Worm (Caenorhabditis elegans) whole organism, L2 larva: Measurements from ENCODE around the gene epi-1.
"Not testable (repeated sequence)": the region's sequence is repeated elsewhere in the genome, so short reads cannot be mapped to it uniquely, and the experiment has no call there.

Experiments
- C34F6.9 ChIP-seq: fragments of 150-350 bp; optimal IDR thresholded peaks from 2 replicates; lab custom pipeline; 2014; ENCODE audit warnings: missing biosample characterization, missing genetic modification characterization
- R02D3.7 ChIP-seq: fragments of 150-350 bp; optimal IDR thresholded peaks from 2 replicates; lab custom pipeline; 2014; ENCODE audit warnings: missing biosample characterization, missing genetic modification characterization
- ZK546.5 ChIP-seq: sonication (generic microtip); optimal IDR thresholded peaks from 2 replicates; lab custom pipeline; 2017; ENCODE audit warnings: missing biosample characterization, missing genetic modification characterization
- alr-1 ChIP-seq: fragments of 150-350 bp; optimal IDR thresholded peaks from 2 replicates; lab custom pipeline; 2014; ENCODE audit warnings: missing biosample characterization, missing genetic modification characterization
- aly-2 ChIP-seq: fragments of 150-350 bp; optimal IDR thresholded peaks from 2 replicates; lab custom pipeline; 2014; ENCODE audit warnings: missing biosample characterization, missing genetic modification characterization
- ama-1 ChIP-seq: fragments of 150-350 bp; optimal IDR thresholded peaks from 2 replicates; lab custom pipeline; 2018; ENCODE audit warnings: inconsistent platforms
- blmp-1 ChIP-seq: sonication (generic microtip); optimal IDR thresholded peaks from 2 replicates; lab custom pipeline; 2017; ENCODE audit warnings: missing genetic modification characterization, mild to moderate bottlenecking, missing compliant biosample characterization, antibody characterized with exemption, moderate library complexity; ENCODE audit not compliant: insufficient read depth
- ceh-16 ChIP-seq: fragments of 150-350 bp; optimal IDR thresholded peaks from 2 replicates; lab custom pipeline; 2014; ENCODE audit warnings: missing biosample characterization, missing genetic modification characterization
- ceh-82 ChIP-seq: fragments of 150-350 bp; optimal IDR thresholded peaks from 2 replicates; lab custom pipeline; 2014; ENCODE audit warnings: missing biosample characterization, missing genetic modification characterization
- dmd-4 ChIP-seq: sonication (generic microtip); optimal IDR thresholded peaks from 2 replicates; lab custom pipeline; 2017; ENCODE audit warnings: missing biosample characterization, missing genetic modification characterization
- egl-27 ChIP-seq: sonication (generic microtip); optimal IDR thresholded peaks from 3 replicates; lab custom pipeline; 2017; ENCODE audit warnings: missing biosample characterization, missing genetic modification reagents, missing genetic modification characterization
- elt-1 ChIP-seq: fragments of 150-350 bp; optimal IDR thresholded peaks from 2 replicates; lab custom pipeline; 2014; ENCODE audit warnings: missing biosample characterization, missing genetic modification characterization
- elt-3 ChIP-seq: sonication (generic microtip); optimal IDR thresholded peaks from 2 replicates; lab custom pipeline; 2017; ENCODE audit warnings: missing biosample characterization, missing genetic modification characterization
- fos-1 ChIP-seq: fragments of 150-350 bp; optimal IDR thresholded peaks from 2 replicates; lab custom pipeline; 2014; ENCODE audit warnings: missing biosample characterization, missing genetic modification characterization
- gmeb-1 ChIP-seq: fragments of 150-350 bp; optimal IDR thresholded peaks from 2 replicates; lab custom pipeline; 2014; ENCODE audit warnings: missing biosample characterization, missing genetic modification characterization
- lin-11 ChIP-seq: fragments of 150-350 bp; sonication (generic microtip); optimal IDR thresholded peaks from 2 replicates; lab custom pipeline; 2014; ENCODE audit warnings: missing biosample characterization, missing genetic modification characterization, inconsistent platforms, mixed read lengths
- lin-13 ChIP-seq: fragments of 150-350 bp; optimal IDR thresholded peaks from 2 replicates; lab custom pipeline; 2014; ENCODE audit warnings: missing biosample characterization, missing genetic modification reagents, missing genetic modification characterization
- lin-39 ChIP-seq: fragments of 150-350 bp; optimal IDR thresholded peaks from 2 replicates; lab custom pipeline; 2014; ENCODE audit warnings: missing biosample characterization, missing genetic modification reagents, missing genetic modification characterization
- mab-5 ChIP-seq: fragments of 150-350 bp; optimal IDR thresholded peaks from 2 replicates; lab custom pipeline; 2014; ENCODE audit warnings: missing biosample characterization, missing genetic modification characterization
- mbf-1 ChIP-seq: sonication (generic microtip); optimal IDR thresholded peaks from 2 replicates; lab custom pipeline; 2017; ENCODE audit warnings: missing biosample characterization, missing genetic modification characterization
- nhr-10 ChIP-seq: sonication (generic microtip); optimal IDR thresholded peaks from 2 replicates; lab custom pipeline; 2017; ENCODE audit warnings: missing biosample characterization, missing genetic modification characterization
- nhr-11 ChIP-seq: fragments of 150-350 bp; optimal IDR thresholded peaks from 2 replicates; lab custom pipeline; 2014; ENCODE audit warnings: missing biosample characterization, missing genetic modification characterization
- nhr-12 ChIP-seq: fragments of 150-350 bp; optimal IDR thresholded peaks from 2 replicates; lab custom pipeline; 2014; ENCODE audit warnings: missing biosample characterization, missing genetic modification characterization
- nhr-21 ChIP-seq: fragments of 150-350 bp; optimal IDR thresholded peaks from 2 replicates; lab custom pipeline; 2014; ENCODE audit warnings: missing biosample characterization, missing genetic modification characterization
- nhr-23 ChIP-seq: fragments of 150-350 bp; optimal IDR thresholded peaks from 2 replicates; lab custom pipeline; 2014; ENCODE audit warnings: missing biosample characterization, missing genetic modification reagents, missing genetic modification characterization
- nhr-237 ChIP-seq: fragments of 150-350 bp; optimal IDR thresholded peaks from 2 replicates; lab custom pipeline; 2014; ENCODE audit warnings: missing biosample characterization, missing genetic modification characterization
- nhr-25 ChIP-seq: fragments of 150-350 bp; sonication (generic microtip); optimal IDR thresholded peaks from 3 replicates; lab custom pipeline; 2014; ENCODE audit warnings: missing biosample characterization, missing genetic modification characterization
- nhr-6 ChIP-seq: fragments of 150-350 bp; optimal IDR thresholded peaks from 2 replicates; lab custom pipeline; 2014; ENCODE audit warnings: missing biosample characterization, missing genetic modification characterization
- nhr-77 ChIP-seq: fragments of 150-350 bp; optimal IDR thresholded peaks from 2 replicates; lab custom pipeline; 2014; ENCODE audit warnings: missing biosample characterization, missing genetic modification characterization
- peb-1 ChIP-seq: fragments of 150-350 bp; optimal IDR thresholded peaks from 2 replicates; lab custom pipeline; 2014; ENCODE audit warnings: missing biosample characterization, missing genetic modification characterization
- sem-4 ChIP-seq: fragments of 150-350 bp; optimal IDR thresholded peaks from 2 replicates; lab custom pipeline; 2014; ENCODE audit warnings: missing biosample characterization, missing genetic modification reagents, missing genetic modification characterization
- skn-1 ChIP-seq: sonication (generic microtip); optimal IDR thresholded peaks from 2 replicates; lab custom pipeline; 2017; ENCODE audit warnings: missing biosample characterization, missing genetic modification characterization
- sma-3 ChIP-seq: sonication (generic microtip); optimal IDR thresholded peaks from 2 replicates; lab custom pipeline; 2016; ENCODE audit warnings: missing genetic modification reagents, missing genetic modification characterization, missing compliant biosample characterization
- sma-9 ChIP-seq, 2 experiments: fragments of 150-350 bp in 1 of 2; sonication (generic microtip) in 1 of 2; optimal IDR thresholded peaks; 2 replicates each; lab custom pipeline; 2014 to 2016; ENCODE audit warnings: missing genetic modification characterization in 2 of 2, mild to moderate bottlenecking in 1 of 2, missing biosample characterization in 1 of 2, missing compliant biosample characterization in 1 of 2, missing genetic modification reagents in 1 of 2, moderate library complexity in 1 of 2
- snpc-4 ChIP-seq: fragments of 150-350 bp; optimal IDR thresholded peaks from 2 replicates; lab custom pipeline; 2014; ENCODE audit warnings: missing biosample characterization, missing genetic modification characterization
- unc-55 ChIP-seq: fragments of 150-350 bp; sonication (generic microtip); optimal IDR thresholded peaks from 3 replicates; lab custom pipeline; 2014; ENCODE audit warnings: missing biosample characterization, missing genetic modification reagents, missing genetic modification characterization
- unc-62 ChIP-seq: fragments of 150-350 bp; optimal IDR thresholded peaks from 2 replicates; lab custom pipeline; 2014; ENCODE audit warnings: missing biosample characterization, missing genetic modification reagents, missing genetic modification characterization
- zag-1 ChIP-seq: fragments of 150-350 bp; optimal IDR thresholded peaks from 2 replicates; lab custom pipeline; 2014; ENCODE audit warnings: missing biosample characterization, missing genetic modification characterization
- ztf-11 ChIP-seq: sonication (generic microtip); optimal IDR thresholded peaks from 2 replicates; lab custom pipeline; 2017; ENCODE audit warnings: missing biosample characterization, missing genetic modification characterization

epi-1 gene

DNA sequence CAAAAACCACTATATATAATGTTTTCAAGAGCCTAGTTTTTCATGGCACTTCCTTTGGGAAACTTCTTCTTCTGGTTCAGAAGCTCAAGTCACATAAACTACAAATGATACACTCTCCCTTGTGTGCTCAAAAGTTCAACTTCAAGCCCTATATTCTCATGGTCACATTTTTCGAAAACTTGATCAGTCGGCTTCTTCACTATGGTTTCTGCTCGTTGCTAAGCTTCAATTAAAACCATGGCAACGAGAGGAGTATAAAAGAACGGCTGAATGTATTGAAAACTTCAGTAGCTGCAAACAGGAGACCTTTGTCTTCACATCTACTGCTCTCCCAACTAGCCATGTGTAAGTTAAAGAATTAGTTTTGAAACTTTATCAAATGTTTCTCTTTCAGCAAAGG lies 20.7 kb downstream of the epi-1 start, which contains the start of gene R102.2:
Gene R102.2 (plus strand): TSS at position 301 of the 400 bp plus-strand sequence.
- TF ChIP-seq nhr-21 (tag; lab: Kevin White, UChicago); nhr-10; elt-3: not testable (repeated sequence)
- TF ChIP-seq, all 48 proteins: peak for 0; not testable (repeated sequence) for 48

DNA sequence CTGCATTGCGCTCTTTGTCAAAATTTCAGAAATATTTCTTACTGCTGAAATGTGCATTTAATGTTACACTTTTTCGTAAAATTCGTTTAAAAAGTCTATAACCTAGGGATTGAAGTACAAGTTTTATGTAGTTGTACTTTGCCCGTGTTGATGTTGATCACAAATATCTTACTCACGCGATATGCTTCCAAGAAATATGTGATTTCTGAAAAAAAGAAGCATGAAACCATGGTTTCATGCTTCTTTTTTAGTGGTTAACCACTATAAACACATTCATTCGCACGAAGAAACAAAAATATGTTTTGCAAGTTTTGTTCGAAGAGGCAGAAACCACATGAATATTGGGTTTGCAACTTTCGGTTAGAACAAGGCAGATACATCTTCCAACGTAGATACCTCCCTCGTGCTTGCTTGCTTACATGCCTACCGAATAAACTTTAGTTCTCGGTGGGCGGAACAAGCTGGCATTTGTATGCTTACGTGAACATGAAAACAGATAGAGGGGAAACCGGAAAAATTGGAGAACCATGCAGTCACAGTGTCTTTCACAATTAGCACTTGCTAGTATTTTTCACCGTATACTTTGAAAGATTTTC lies 22.4 kb downstream of the epi-1 start, which contains the start of gene R102.3:
Gene R102.3 (plus strand): TSS at position 546 of the 596 bp plus-strand sequence.
- TF ChIP-seq elt-3, result no peak
- peak; percentile 54 for TF ChIP-seq nhr-21 (tag; lab: Kevin White, UChicago)

DNA sequence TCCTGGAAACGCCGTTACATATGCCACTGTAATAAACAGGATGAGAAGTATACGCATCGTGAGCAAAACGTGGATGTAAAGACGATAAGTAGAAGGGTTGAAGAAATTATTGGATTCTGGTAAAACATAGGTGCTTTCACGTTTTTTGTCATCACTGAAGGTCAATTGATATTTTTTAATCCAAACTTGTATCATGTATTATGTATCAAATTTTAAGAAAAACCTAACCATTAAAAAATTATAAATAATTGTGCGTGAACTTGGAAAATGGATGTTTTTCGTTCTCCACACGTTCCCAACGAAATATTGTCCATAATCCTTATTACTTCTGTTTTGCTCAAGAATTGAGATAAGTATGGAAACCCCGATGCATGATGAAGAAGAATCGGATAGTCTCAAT lies 23.5 kb downstream of the epi-1 start, which contains the start of gene R102.8:
Gene R102.8 (minus strand): TSS at position 101 of the 400 bp plus-strand sequence.
- TF ChIP-seq nhr-77 (tag; lab: Kevin White, UChicago) (no peak), ceh-82 (no peak), sma-3 (no peak), mab-5 (tag; lab: Kevin White, UChicago) (no peak), ztf-11 (tag; lab: Kevin White, UChicago) (no peak), elt-3 (no peak), nhr-6 (tag; lab: Kevin White, UChicago) (no peak), nhr-11 (tag; lab: Kevin White, UChicago) (no peak)

DNA sequence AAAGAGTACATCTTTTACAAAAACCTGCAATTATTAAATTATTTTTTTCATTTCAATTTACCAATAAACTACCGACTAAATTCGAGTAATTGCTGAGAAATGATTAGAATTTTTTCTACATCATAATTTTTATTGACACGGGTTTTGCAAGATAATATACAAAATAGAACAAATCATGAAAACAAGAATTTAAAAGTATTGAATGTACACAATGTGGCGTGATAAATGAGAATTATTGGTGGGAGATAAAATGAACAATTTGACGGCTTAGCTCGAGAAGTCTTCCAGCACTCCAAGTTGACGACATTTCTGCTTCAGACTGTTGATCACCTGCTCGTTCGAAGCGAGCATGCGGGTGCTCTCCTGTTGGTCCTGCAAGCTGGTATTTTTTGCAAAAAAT lies 28.6 kb downstream of the epi-1 start, which contains the start of gene R102.4:
Gene R102.4 (minus strand): TSS at position 101 of the 400 bp plus-strand sequence.
- TF ChIP-seq egl-27 (tag; lab: Kevin White, UChicago) (no peak), elt-3 (no peak), nhr-23 (no peak), sma-3 (no peak), alr-1 (tag; lab: Kevin White, UChicago) (no peak), fos-1 (tag; lab: Kevin White, UChicago) (no peak), sem-4 (tag; lab: Kevin White, UChicago) (no peak), ceh-82 (no peak), mbf-1 (no peak), unc-55 (GFP tag; lab: Kevin White, UChicago) (no peak), nhr-11 (tag; lab: Kevin White, UChicago) (no peak)

DNA sequence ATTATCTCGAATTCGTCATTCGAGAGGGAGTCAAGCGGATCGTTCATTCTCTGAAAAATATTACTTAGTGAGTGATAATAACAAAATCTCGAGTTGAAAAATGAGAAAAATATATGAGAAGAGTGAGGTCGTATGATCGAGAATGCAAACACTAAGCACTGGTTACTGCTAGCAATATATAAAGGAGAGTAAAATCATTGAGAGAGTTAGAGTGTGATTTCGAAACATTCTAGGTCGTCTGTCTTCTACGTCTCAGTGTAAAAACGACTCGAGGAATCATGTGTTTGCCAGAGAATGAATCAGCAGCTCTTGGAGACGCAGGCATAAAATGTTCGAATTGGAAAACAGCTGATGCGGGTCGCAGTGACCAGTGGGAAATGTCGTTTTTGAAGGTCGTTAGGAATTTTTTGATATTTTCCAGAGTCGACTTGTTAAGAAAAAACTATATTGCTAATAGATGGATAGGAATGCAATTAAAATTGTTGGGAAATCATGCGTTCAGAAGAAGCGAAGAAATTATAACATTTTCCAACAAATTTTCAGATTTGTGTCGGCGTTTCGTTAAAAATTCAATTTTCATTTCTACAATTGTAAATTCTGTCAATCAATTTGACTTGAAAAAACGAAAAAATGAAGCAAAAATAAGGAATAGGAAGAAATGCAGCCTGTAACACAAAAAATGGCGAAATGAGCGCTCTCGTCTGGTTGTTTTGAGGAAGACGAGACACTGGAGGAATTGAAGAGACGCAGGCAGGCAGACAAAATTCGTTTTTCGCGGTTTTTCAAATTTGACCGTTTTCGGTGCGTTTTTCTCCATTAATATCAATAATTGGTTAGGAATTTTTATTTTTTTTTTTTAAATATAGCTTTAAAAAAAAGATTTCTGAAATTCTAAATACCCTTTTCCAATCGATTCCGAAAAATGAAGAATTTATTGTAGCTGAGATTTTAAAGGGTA lies 30.7 kb downstream of the epi-1 start, which contains the start of gene allo-1:
Gene allo-1 (minus strand): TSS at position 51 of the 958 bp plus-strand sequence.
- TF ChIP-seq alr-1 (tag; lab: Kevin White, UChicago) (no peak), ceh-16 (tag; lab: Kevin White, UChicago) (no peak), lin-11 (no peak), unc-62 (GFP tag; lab: Kevin White, UChicago) (no peak), lin-13 (GFP tag; lab: Kevin White, UChicago) (no peak), nhr-25 (tag; lab: Kevin White, UChicago) (peak; percentile 79), nhr-10 (no peak), blmp-1 (tag; lab: Kevin White, UChicago) (peak; percentile 43), nhr-77 (tag; lab: Kevin White, UChicago) (no peak), gmeb-1 (tag; lab: Kevin White, UChicago) (peak; percentile 91), fos-1 (tag; lab: Kevin White, UChicago) (peak; percentile 95), skn-1 (peak; percentile 3), elt-1 (tag; lab: Kevin White, UChicago) (no peak), sma-3 (peak; percentile 69), nhr-21 (tag; lab: Kevin White, UChicago) (peak; percentile 15), peb-1 (tag; lab: Kevin White, UChicago) (no peak), R02D3.7 (tag; lab: Kevin White, UChicago) (no peak), mab-5 (tag; lab: Kevin White, UChicago) (peak; percentile 0), sem-4 (tag; lab: Kevin White, UChicago) (peak; percentile 33), ama-1 (lab: Kevin White, UChicago) (no peak), nhr-23 (no peak), nhr-11 (tag; lab: Kevin White, UChicago) (no peak), ztf-11 (tag; lab: Kevin White, UChicago) (no peak), aly-2 (no peak), nhr-12 (tag; lab: Kevin White, UChicago) (no peak), ZK546.5 (tag; lab: Kevin White, UChicago) (no peak), sma-9 (GFP tag; optimal IDR thresholded peaks at IDR 0.05; lab: Kevin White, UChicago) (peak; percentile 92), sma-9 (tag; optimal IDR thresholded peaks at IDR 0.05; lab: Kevin White, UChicago) (no peak), zag-1 (tag; lab: Kevin White, UChicago) (peak; percentile 14), dmd-4 (tag; lab: Kevin White, UChicago) (no peak), C34F6.9 (tag; lab: Kevin White, UChicago) (peak; percentile 86), ceh-82 (no peak), nhr-6 (tag; lab: Kevin White, UChicago) (peak; percentile 46), nhr-237 (tag; lab: Kevin White, UChicago) (no peak), egl-27 (tag; lab: Kevin White, UChicago) (no peak), lin-39 (no peak), mbf-1 (no peak), snpc-4 (no peak)
